Fruit fly (Drosophila melanogaster): ENCODE measurements around the gene CG18788.

CG18788 gene

dm6 chr2L:12055837-12056388, 21.9 kb downstream of the CG18788 start, which contains the start of the genes JhI-21, RpL7-like and CG34164:
Gene JhI-21, minus strand, starts transcription at chr2L:12056042.
Gene RpL7-like, plus strand, starts transcription at chr2L:12056326.
Gene CG34164, plus strand, starts transcription at chr2L:12056348.
- no peak for TF ChIP-seq psq (optimal IDR thresholded peaks at IDR 0.05)
- TF ChIP-seq CG8478 (optimal IDR thresholded peaks at IDR 0.05) = no peak
- no peak for TF ChIP-seq usp (GFP tag; optimal IDR thresholded peaks at IDR 0.05)
- TF ChIP-seq Dll (optimal IDR thresholded peaks at IDR 0.05) = no peak
- TF ChIP-seq EcR (GFP tag; optimal IDR thresholded peaks at IDR 0.05) = no peak
- no peak for TF ChIP-seq pan (optimal IDR thresholded peaks at IDR 0.05)

dm6 chr2L:12063035-12063434, 29.0 kb downstream of the CG18788 start, which contains the start of gene Rab3-GAP:
Gene Rab3-GAP, minus strand, starts transcription at chr2L:12063184.
- no peak for TF ChIP-seq EcR (GFP tag; optimal IDR thresholded peaks at IDR 0.05)
- TF ChIP-seq CG8478 (optimal IDR thresholded peaks at IDR 0.05) = no peak
- TF ChIP-seq usp (GFP tag; optimal IDR thresholded peaks at IDR 0.05) = no peak
- no peak for TF ChIP-seq Dll (optimal IDR thresholded peaks at IDR 0.05)
- TF ChIP-seq psq (optimal IDR thresholded peaks at IDR 0.05) = no peak
- no peak for TF ChIP-seq pan (optimal IDR thresholded peaks at IDR 0.05)

dm6 chr2L:12065683-12066386, 31.8 kb downstream of the CG18788 start:
- TF ChIP-seq usp (GFP tag; optimal IDR thresholded peaks at IDR 0.05) (no peak), Dll (optimal IDR thresholded peaks at IDR 0.05) (no peak), EcR (GFP tag; optimal IDR thresholded peaks at IDR 0.05) (no peak)

- TF ChIP-seq Dll (optimal IDR thresholded peaks at IDR 0.05) (no peak), EcR (GFP tag; optimal IDR thresholded peaks at IDR 0.05) (no peak), usp (GFP tag; optimal IDR thresholded peaks at IDR 0.05) (no peak), pan (optimal IDR thresholded peaks at IDR 0.05) (no peak), CG8478 (optimal IDR thresholded peaks at IDR 0.05) (no peak), psq (optimal IDR thresholded peaks at IDR 0.05) (no peak)
Observed at dm6 chr2L:12066617-12067251, 32.7 kb downstream of the CG18788 start, which contains the start of gene firl. Gene firl, minus strand, starts transcription at chr2L:12066775.

- TF ChIP-seq Dll (optimal IDR thresholded peaks at IDR 0.05) (no peak), CG8478 (optimal IDR thresholded peaks at IDR 0.05) (no peak), EcR (GFP tag; optimal IDR thresholded peaks at IDR 0.05) (no peak), pan (optimal IDR thresholded peaks at IDR 0.05) (no peak), psq (optimal IDR thresholded peaks at IDR 0.05) (no peak), usp (GFP tag; optimal IDR thresholded peaks at IDR 0.05) (no peak)
Observed at dm6 chr2L:12075850-12076249, 41.9 kb downstream of the CG18788 start, which contains the start of gene CG14947. Gene CG14947, plus strand, starts transcription at chr2L:12076100.

dm6 chr2L:12078123-12078658, 44.2 kb downstream of the CG18788 start:
- TF ChIP-seq psq (optimal IDR thresholded peaks at IDR 0.05) (no peak), usp (GFP tag; optimal IDR thresholded peaks at IDR 0.05) (no peak), Dll (optimal IDR thresholded peaks at IDR 0.05) (no peak), EcR (GFP tag; optimal IDR thresholded peaks at IDR 0.05) (no peak), pan (optimal IDR thresholded peaks at IDR 0.05) (no peak)

- TF ChIP-seq pan (optimal IDR thresholded peaks at IDR 0.05) (no peak), usp (GFP tag; optimal IDR thresholded peaks at IDR 0.05) (no peak), psq (optimal IDR thresholded peaks at IDR 0.05) (no peak), EcR (GFP tag; optimal IDR thresholded peaks at IDR 0.05) (no peak), Dll (optimal IDR thresholded peaks at IDR 0.05) (no peak), CG8478 (optimal IDR thresholded peaks at IDR 0.05) (no peak)
Observed at dm6 chr2L:12078695-12079094, 44.7 kb downstream of the CG18788 start.

dm6 chr2L:12079827-12080381, 45.9 kb downstream of the CG18788 start:
- TF ChIP-seq CG8478 (optimal IDR thresholded peaks at IDR 0.05) (no peak), usp (GFP tag; optimal IDR thresholded peaks at IDR 0.05) (no peak), pan (optimal IDR thresholded peaks at IDR 0.05) (no peak), EcR (GFP tag; optimal IDR thresholded peaks at IDR 0.05) (no peak), Dll (optimal IDR thresholded peaks at IDR 0.05) (no peak), psq (optimal IDR thresholded peaks at IDR 0.05) (no peak)

dm6 chr2L:12081118-12081665, 47.2 kb downstream of the CG18788 start:
- TF ChIP-seq CG8478 (optimal IDR thresholded peaks at IDR 0.05) (no peak), pan (optimal IDR thresholded peaks at IDR 0.05) (no peak), psq (optimal IDR thresholded peaks at IDR 0.05) (no peak), Dll (optimal IDR thresholded peaks at IDR 0.05) (no peak), EcR (GFP tag; optimal IDR thresholded peaks at IDR 0.05) (no peak), usp (GFP tag; optimal IDR thresholded peaks at IDR 0.05) (no peak)

- TF ChIP-seq psq (optimal IDR thresholded peaks at IDR 0.05) (no peak), CG8478 (optimal IDR thresholded peaks at IDR 0.05) (no peak), pan (optimal IDR thresholded peaks at IDR 0.05) (no peak)
Observed at dm6 chr2L:12085010-12085409, 51.0 kb downstream of the CG18788 start.
